Fruit fly (Drosophila melanogaster): ENCODE measurements around the gene rdgB.

The rdgB gene

DNA sequence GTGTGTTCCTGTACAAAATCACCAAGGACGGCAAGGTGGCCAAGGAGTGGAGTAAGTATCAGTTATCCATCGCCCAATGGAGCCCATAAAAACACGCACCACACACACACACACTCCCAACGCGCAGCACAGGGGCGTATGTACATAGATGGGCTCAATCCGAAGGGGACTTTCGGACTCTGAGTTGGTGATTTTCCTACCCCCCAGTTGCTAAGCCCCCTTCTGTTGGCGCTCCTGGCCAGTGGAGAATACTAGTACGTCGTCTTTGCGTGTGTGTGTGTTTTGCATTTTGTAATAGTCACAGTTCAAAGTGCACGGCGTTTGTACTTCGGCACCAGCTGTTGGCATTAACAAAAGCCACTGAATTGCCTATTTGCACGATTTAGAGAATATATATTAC lies 22.5 kb upstream of the rdgB start (continued):
- TF ChIP-seq ewg (GFP tag; optimal IDR thresholded peaks at IDR 0.05) (peak; percentile 59), esg (GFP tag; conservative IDR thresholded peaks at IDR 0.05) (peak; percentile 59; the same call in 1 of the 2 replicates), CG33213 (GFP tag; optimal IDR thresholded peaks at IDR 0.05) (peak; percentile 47), Bteb2 (GFP tag; optimal IDR thresholded peaks at IDR 0.05) (peak; percentile 56), crc (GFP tag; optimal IDR thresholded peaks at IDR 0.05) (peak; percentile 5), tna (GFP tag; IDR thresholded peaks at IDR 0.05; ENCODE audit: partially characterized antibody) (no peak), CG43689 (GFP tag; IDR thresholded peaks at IDR 0.05) (peak; percentile 36; the same call in 1 of the 2 replicates), CG34422 (GFP tag; IDR thresholded peaks at IDR 0.05) (peak; percentile 75), ac (GFP tag; optimal IDR thresholded peaks at IDR 0.05) (no peak), CG9437 (GFP tag; optimal IDR thresholded peaks at IDR 0.05) (no peak), D19B (GFP tag; optimal IDR thresholded peaks at IDR 0.05) (peak; percentile 52), CG9876 (GFP tag; optimal IDR thresholded peaks at IDR 0.05) (peak; percentile 60), CG1792 (GFP tag; optimal IDR thresholded peaks at IDR 0.05) (peak; percentile 61), CG4282 (GFP tag; optimal IDR thresholded peaks at IDR 0.05) (peak; percentile 55), PHDP (tag; optimal IDR thresholded peaks at IDR 0.05) (peak; percentile 72), ttk (GFP tag; IDR thresholded peaks at IDR 0.05) (peak; percentile 67), CrebB (tag; optimal IDR thresholded peaks at IDR 0.05) (peak; percentile 62), fd64A (GFP tag; optimal IDR thresholded peaks at IDR 0.05) (peak; percentile 15), Antp (GFP tag; optimal IDR thresholded peaks at IDR 0.05) (peak; percentile 92), ems (GFP tag; optimal IDR thresholded peaks at IDR 0.05) (peak; percentile 42), CG10431 (GFP tag; optimal IDR thresholded peaks at IDR 0.05) (no peak), bowl (GFP tag; IDR thresholded peaks at IDR 0.05) (peak; percentile 74), CG6254 (GFP tag; optimal IDR thresholded peaks at IDR 0.05) (peak; percentile 43), CG17361 (GFP tag; IDR thresholded peaks at IDR 0.05) (no peak; the same call in 2 of the 3 replicates), GATAe (GFP tag; conservative IDR thresholded peaks at IDR 0.05) (no peak), Dp (GFP tag; optimal IDR thresholded peaks at IDR 0.05) (no peak), CG15479 (GFP tag; optimal IDR thresholded peaks at IDR 0.05) (no peak), az2 (GFP tag; optimal IDR thresholded peaks at IDR 0.05) (peak; percentile 82), CG10366 (GFP tag; IDR thresholded peaks at IDR 0.05) (peak; percentile 82), dati (GFP tag; IDR thresholded peaks at IDR 0.05) (peak; percentile 65; the same call in 1 of the 2 replicates), CG13296 (GFP tag; optimal IDR thresholded peaks at IDR 0.05) (peak; percentile 82), CG12071 (GFP tag; optimal IDR thresholded peaks at IDR 0.05) (peak; percentile 85), Doc2 (GFP tag; IDR thresholded peaks at IDR 0.05) (no peak), CG4707 (GFP tag; optimal IDR thresholded peaks at IDR 0.05) (peak; percentile 52), nerfin-1 (tag; optimal IDR thresholded peaks at IDR 0.05) (peak; percentile 33), h (optimal IDR thresholded peaks at IDR 0.05) (no peak), CG2129 (GFP tag; IDR thresholded peaks at IDR 0.05; ENCODE audit: partially characterized antibody) (no peak), ranshi (GFP tag; IDR thresholded peaks at IDR 0.05) (peak; percentile 79), Dll (GFP tag; IDR thresholded peaks at IDR 0.05; ENCODE audit: partially characterized antibody) (no peak), Kr (GFP tag; optimal IDR thresholded peaks at IDR 0.05) (no peak), NfI (GFP tag; optimal IDR thresholded peaks at IDR 0.05) (peak; percentile 84), crol (GFP tag; IDR thresholded peaks at IDR 0.05) (0 out of 2 replicates have a peak, but pooled peaks have one; percentile 15), sug (tag; optimal IDR thresholded peaks at IDR 0.05) (peak; percentile 75), wor (GFP tag; IDR thresholded peaks at IDR 0.05) (peak; percentile 29; the same call in 1 of the 2 replicates), slbo (GFP tag; IDR thresholded peaks at IDR 0.05) (peak; percentile 95), yki (optimal IDR thresholded peaks at IDR 0.05) (no peak), HLHmδ (GFP tag; optimal IDR thresholded peaks at IDR 0.05) (peak; percentile 64), CG4820 (GFP tag; optimal IDR thresholded peaks at IDR 0.05) (peak; percentile 55), CG7745 (tag; optimal IDR thresholded peaks at IDR 0.05) (no peak), Lim3 (GFP tag; IDR thresholded peaks at IDR 0.05) (no peak), Abd-B (GFP tag; optimal IDR thresholded peaks at IDR 0.05) (peak; percentile 22)
